Fruit fly (Drosophila melanogaster): Measurements from ENCODE around the gene Dip-C.

Dip-C gene

DNA sequence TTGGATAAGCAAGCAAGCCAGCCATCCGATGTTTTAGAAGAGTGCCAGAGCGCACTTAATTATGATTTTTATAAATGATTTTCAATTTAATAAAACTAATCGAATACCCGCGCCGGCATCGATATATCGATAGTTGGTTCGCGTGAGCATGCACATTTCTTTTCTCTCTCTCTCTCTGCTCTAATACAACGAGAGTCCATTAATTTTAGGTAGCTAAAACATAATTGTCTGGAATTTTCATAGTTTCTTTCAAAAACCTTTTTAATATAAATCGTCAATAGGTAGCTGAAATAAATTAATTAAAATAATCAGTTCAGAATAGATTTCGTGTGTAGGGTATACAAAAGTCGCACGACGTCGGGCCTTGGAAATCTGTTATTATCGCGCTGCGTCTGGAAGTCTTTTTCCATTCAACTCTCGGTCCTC, 35.3 kb upstream of the Dip-C start, which contains the start of gene CG18549 (continued):
- TF ChIP-seq sob (GFP tag; IDR thresholded peaks at IDR 0.05) (peak; percentile 100), CG3847 (GFP tag; IDR thresholded peaks at IDR 0.05) (peak; percentile 100), Taf1 (GFP tag; IDR thresholded peaks at IDR 0.05) (peak; percentile 98), CG7745 (tag; optimal IDR thresholded peaks at IDR 0.05) (peak; percentile 98), Spps (tag; optimal IDR thresholded peaks at IDR 0.05) (peak; percentile 100), Atf3 (GFP tag; optimal IDR thresholded peaks at IDR 0.05) (peak; percentile 99), CG18262 (tag; optimal IDR thresholded peaks at IDR 0.05) (peak; percentile 100), CG14860 (GFP tag; IDR thresholded peaks at IDR 0.05; ENCODE audit: partially characterized antibody) (peak; percentile 65), Fer2 (tag; optimal IDR thresholded peaks at IDR 0.05) (peak; percentile 99), CG3995 (GFP tag; optimal IDR thresholded peaks at IDR 0.05) (peak; percentile 87), Vsx1 (GFP tag; optimal IDR thresholded peaks at IDR 0.05) (peak; percentile 99), Sox100B (GFP tag; optimal IDR thresholded peaks at IDR 0.05) (peak; percentile 100), Elba2 (GFP tag; optimal IDR thresholded peaks at IDR 0.05) (peak; percentile 76), Max (GFP tag; optimal IDR thresholded peaks at IDR 0.05) (peak; percentile 100), CG10274 (GFP tag; optimal IDR thresholded peaks at IDR 0.05) (peak; percentile 98), Blimp-1 (GFP tag; optimal IDR thresholded peaks at IDR 0.05) (peak; percentile 99), Lhr (GFP tag; optimal IDR thresholded peaks at IDR 0.05) (peak; percentile 99), CG15073 (GFP tag; optimal IDR thresholded peaks at IDR 0.05) (peak; percentile 94), CG15696 (tag; optimal IDR thresholded peaks at IDR 0.05) (peak; percentile 99), az2 (GFP tag; optimal IDR thresholded peaks at IDR 0.05) (peak; percentile 100), CG30403 (GFP tag; optimal IDR thresholded peaks at IDR 0.05) (peak; percentile 100), CG12071 (GFP tag; optimal IDR thresholded peaks at IDR 0.05) (peak; percentile 99), CG15514 (GFP tag; optimal IDR thresholded peaks at IDR 0.05) (peak; percentile 96), Hey (tag; optimal IDR thresholded peaks at IDR 0.05) (peak; percentile 97), CG33557 (GFP tag; optimal IDR thresholded peaks at IDR 0.05) (peak; percentile 100), Xrp1 (GFP tag; IDR thresholded peaks at IDR 0.05) (peak; percentile 100), maf-S (GFP tag; optimal IDR thresholded peaks at IDR 0.05) (peak; percentile 99), stwl (tag; optimal IDR thresholded peaks at IDR 0.05) (peak; percentile 95), CG3281 (GFP tag; optimal IDR thresholded peaks at IDR 0.05) (peak; percentile 99), Ets65A (GFP tag) (peak; percentile 100), prd (optimal IDR thresholded peaks at IDR 0.05) (no peak), prd (GFP tag; IDR thresholded peaks at IDR 0.05) (peak; percentile 100), yki (optimal IDR thresholded peaks at IDR 0.05) (no peak), CG12155 (GFP tag; optimal IDR thresholded peaks at IDR 0.05) (peak; percentile 99), ato (GFP tag; IDR thresholded peaks at IDR 0.05; ENCODE audit: partially characterized antibody) (peak; percentile 71), ind (GFP tag; optimal IDR thresholded peaks at IDR 0.05) (peak; percentile 99), Oli (tag; optimal IDR thresholded peaks at IDR 0.05) (peak; percentile 100), CG17359 (tag; optimal IDR thresholded peaks at IDR 0.05) (peak; percentile 100), dmrt11E (tag; optimal IDR thresholded peaks at IDR 0.05) (peak; percentile 100), CG7372 (GFP tag; IDR thresholded peaks at IDR 0.05) (peak; percentile 100), tx (GFP tag; optimal IDR thresholded peaks at IDR 0.05) (peak; percentile 99), toy (GFP tag; IDR thresholded peaks at IDR 0.05) (peak; percentile 99), disco-r (GFP tag; optimal IDR thresholded peaks at IDR 0.05) (peak; percentile 99), CG2199 (GFP tag; IDR thresholded peaks at IDR 0.05) (peak; percentile 100), CG6813 (GFP tag; optimal IDR thresholded peaks at IDR 0.05) (peak; percentile 99), CG11504 (tag; optimal IDR thresholded peaks at IDR 0.05) (peak; percentile 99), lov (optimal IDR thresholded peaks at IDR 0.05) (no peak), lov (GFP tag; IDR thresholded peaks at IDR 0.05) (peak; percentile 100), Sry-δ (GFP tag; optimal IDR thresholded peaks at IDR 0.05) (peak; percentile 87), hb (GFP tag; IDR thresholded peaks at IDR 0.05; ENCODE audit: partially characterized antibody) (peak; percentile 72; the same call in 2 of the 3 replicates), Stat92E (GFP tag; optimal IDR thresholded peaks at IDR 0.05) (peak in 1 of 3 experiments; percentile 100)
